Worm (Caenorhabditis elegans) whole organism, young adult: ENCODE data around the gene cutl-19.
"Not testable (repeated sequence)": the region's sequence is repeated elsewhere in the genome, so short reads cannot be mapped to it uniquely, and the experiment has no call there.

Experiments used
- B0336.3 ChIP-seq: fragments of 200-800 bp; sonication (Bioruptor generic); IDR thresholded peaks from 2 replicates; pipeline ENCODE4 v1.3.6; 2022; ENCODE audit warnings: missing genetic modification characterization, missing compliant biosample characterization
- F22D6.2 ChIP-seq: sonication (generic microtip); optimal IDR thresholded peaks from 2 replicates; lab custom pipeline; 2016; ENCODE audit warnings: mild to moderate bottlenecking, missing genetic modification characterization, missing compliant biosample characterization
- T26A5.8 ChIP-seq: sonication (generic microtip); optimal IDR thresholded peaks from 2 replicates; lab custom pipeline; 2016; ENCODE audit warnings: missing genetic modification characterization, missing compliant biosample characterization
- ama-1 ChIP-seq, 3 experiments: fragments of 150-350 bp in 1 of 3; sonication (generic microtip) in 2 of 3; optimal IDR thresholded peaks; 2 replicates each; lab custom pipeline; 2014 to 2018; ENCODE audit warnings: missing biosample characterization in 2 of 3, missing genetic modification characterization in 2 of 3, missing genetic modification reagents in 2 of 3
- aptf-3 ChIP-seq: fragments of 200-800 bp; sonication (Bioruptor generic); IDR thresholded peaks from 2 replicates; pipeline ENCODE4 v1.3.6; 2022; ENCODE audit warnings: missing genetic modification characterization, missing compliant biosample characterization
- bed-1 ChIP-seq: fragments of 200-800 bp; sonication (Bioruptor generic); IDR thresholded peaks from 2 replicates; pipeline ENCODE4 v1.3.6; 2022; ENCODE audit warnings: missing genetic modification reagents, missing genetic modification characterization, missing compliant biosample characterization
- cebp-2 ChIP-seq: fragments of 200-800 bp; sonication (Bioruptor generic); IDR thresholded peaks from 2 replicates; pipeline ENCODE4 v1.3.6; 2022; ENCODE audit warnings: missing genetic modification characterization, missing compliant biosample characterization
- lin-35 ChIP-seq, 3 experiments: fragments of 150-350 bp in 2 of 3; sonication (generic microtip) in 1 of 3; optimal IDR thresholded peaks; 2 replicates each; lab custom pipeline; 2014 to 2018; ENCODE audit warnings: missing biosample characterization in 3 of 3, missing genetic modification characterization in 3 of 3, missing genetic modification reagents in 3 of 3
- lin-54 ChIP-seq: fragments of 200-800 bp; sonication (Bioruptor generic); optimal IDR thresholded peaks from 2 replicates; lab custom pipeline; 2018; ENCODE audit warnings: mild to moderate bottlenecking, missing genetic modification characterization, missing compliant biosample characterization
- pbrm-1 ChIP-seq: fragments of 200-800 bp; sonication (Bioruptor generic); IDR thresholded peaks from 2 replicates; pipeline ENCODE4 v1.3.6; 2022; ENCODE audit warnings: missing genetic modification reagents, missing genetic modification characterization, missing compliant biosample characterization
- snpc-4 ChIP-seq, 5 experiments: fragments of 150-350 bp in 1 of 5; sonication (generic microtip) in 4 of 5; optimal IDR thresholded peaks; 2 replicates each; lab custom pipeline; 2014 to 2018; ENCODE audit warnings: missing genetic modification characterization in 5 of 5, missing biosample characterization in 3 of 5, antibody characterized with exemption in 2 of 5, mild to moderate bottlenecking in 2 of 5, missing compliant biosample characterization in 2 of 5, missing genotype in 2 of 5, moderate library complexity in 2 of 5, missing genetic modification reagents in 1 of 5
- unc-62 ChIP-seq: fragments of 150-350 bp; optimal IDR thresholded peaks from 2 replicates; lab custom pipeline; 2014; ENCODE audit warnings: missing biosample characterization, missing genetic modification reagents, missing genetic modification characterization
- ztf-26 ChIP-seq: sonication (generic microtip); optimal IDR thresholded peaks from 2 replicates; lab custom pipeline; 2017; ENCODE audit warnings: missing genetic modification characterization, missing compliant biosample characterization
- ztf-3 ChIP-seq: fragments of 200-800 bp; sonication (Bioruptor generic); optimal IDR thresholded peaks from 2 replicates; lab custom pipeline; 2018; ENCODE audit warnings: mild to moderate bottlenecking, missing genetic modification characterization, missing compliant biosample characterization

DNA sequence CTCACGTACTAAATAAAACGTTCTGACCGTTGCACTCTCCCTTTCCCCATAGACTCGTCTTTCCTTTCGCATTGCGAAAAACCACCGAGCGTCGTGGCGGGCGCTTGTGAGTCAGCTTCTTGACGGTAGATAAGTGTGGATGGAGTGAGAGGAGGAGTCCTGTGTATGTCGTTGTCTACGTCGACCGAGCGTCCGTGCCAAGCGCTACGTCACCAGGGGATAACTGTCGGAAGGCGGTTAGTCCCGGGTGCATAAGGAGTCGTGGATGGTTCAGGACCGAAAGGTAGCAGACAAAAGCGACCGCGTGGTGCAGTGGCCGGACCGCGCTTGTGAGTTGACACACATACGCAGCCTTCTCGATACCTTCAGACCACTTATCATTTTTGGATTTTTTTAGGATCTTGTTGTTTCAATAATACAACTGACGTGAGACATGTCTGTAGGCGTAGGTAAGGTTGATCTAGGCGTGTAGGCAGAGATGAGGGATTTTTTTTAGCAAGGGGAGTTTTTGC lies 6.2 kb downstream of the cutl-19 start:
- TF ChIP-seq ztf-3 (GFP tag; lab: Kevin White, UChicago) = peak; percentile 35
- TF ChIP-seq ztf-26 (tag; lab: Kevin White, UChicago) = peak; percentile 79
- not testable (repeated sequence) for TF ChIP-seq aptf-3 (GFP tag; lab: Robert Waterston, UW); F22D6.2 (tag; lab: Kevin White, UChicago); ama-1 (optimal IDR thresholded peaks at IDR 0.05; lab: Kevin White, UChicago); ama-1 (GFP tag; optimal IDR thresholded peaks at IDR 0.05; lab: Kevin White, UChicago); B0336.3 (GFP tag; lab: Robert Waterston, UW); unc-62; bed-1 (GFP tag; lab: Robert Waterston, UW); T26A5.8
- TF ChIP-seq lin-35 (GFP tag; optimal IDR thresholded peaks at IDR 0.05; lab: Kevin White, UChicago) = peak in 1 of 3 experiments; percentile 20
- 0 out of 2 replicates have a peak, but pooled peaks have one; percentile 75 for TF ChIP-seq cebp-2 (GFP tag; lab: Robert Waterston, UW)
- TF ChIP-seq snpc-4 (GFP tag; optimal IDR thresholded peaks at IDR 0.05; lab: Kevin White, UChicago) = peak; percentile 31
- TF ChIP-seq snpc-4 (tag; optimal IDR thresholded peaks at IDR 0.05; lab: Kevin White, UChicago) = peak in 2 of 4 experiments; percentile 15 to 60
- TF ChIP-seq pbrm-1 (GFP tag; lab: Robert Waterston, UW) = peak; percentile 60; the same call in 1 of the 2 replicates
- peak; percentile 65 for TF ChIP-seq lin-54 (GFP tag; lab: Kevin White, UChicago)
